Fruit fly (Drosophila melanogaster) whole organism, wandering third instar larva: Measurements from ENCODE around the gene CG42671.

Source experiments
- Dif ChIP-seq: fragments of 200-275, 200-300 bp; sonication (Bioruptor generic); optimal IDR thresholded peaks from 2 replicates; lab custom pipeline; 2018; ENCODE audit warnings: missing biosample characterization, missing genetic modification characterization; ENCODE audit not compliant: partially characterized antibody
- Mio ChIP-seq: sonication (Bioruptor generic); optimal IDR thresholded peaks from 2 replicates; lab custom pipeline; 2016; ENCODE audit warnings: missing biosample characterization, missing genetic modification characterization
- N ChIP-seq: fragments of >200 bp; optimal IDR thresholded peaks from 2 replicates; lab custom pipeline; 2018; ENCODE audit warnings: missing biosample characterization, missing external identifiers, missing genetic modification characterization
- Sp1 ChIP-seq: fragments of 200-800 bp; sonication (Bioruptor generic); optimal IDR thresholded peaks from 3 replicates; lab custom pipeline; 2019; ENCODE audit warnings: missing biosample characterization, mild to moderate bottlenecking, missing genetic modification characterization, moderate library complexity
- dmrt93B ChIP-seq: fragments of 200-800 bp; sonication (Bioruptor generic); optimal IDR thresholded peaks from 2 replicates; lab custom pipeline; 2018; ENCODE audit warnings: missing biosample characterization, mild to moderate bottlenecking, missing genetic modification characterization
- foxo ChIP-seq, 2 experiments: fragments of 200-800 bp; sonication (Bioruptor generic); optimal IDR thresholded peaks; 2 replicates in 1 of 2; 3 replicates in 1 of 2; lab custom pipeline; 2016 to 2017; ENCODE audit warnings: missing biosample characterization in 2 of 2, missing genetic modification characterization in 2 of 2
- fru ChIP-seq: fragments of 200-800 bp; sonication (Bioruptor generic); optimal IDR thresholded peaks from 3 replicates; lab custom pipeline; 2016; ENCODE audit warnings: missing biosample characterization, mild to moderate bottlenecking, missing genetic modification characterization
- h ChIP-seq: fragments of 200-800 bp; sonication (Bioruptor generic); optimal IDR thresholded peaks from 3 replicates; lab custom pipeline; 2016; ENCODE audit warnings: missing biosample characterization, mild to moderate bottlenecking, missing genetic modification characterization
- lola ChIP-seq: fragments of >200 bp; optimal IDR thresholded peaks from 2 replicates; lab custom pipeline; 2017; ENCODE audit warnings: missing biosample characterization, missing genetic modification characterization
- pan ChIP-seq: fragments of >200 bp; optimal IDR thresholded peaks from 2 replicates; lab custom pipeline; 2017
- psq ChIP-seq: fragments of 200-800 bp; sonication (Bioruptor generic); optimal IDR thresholded peaks from 3 replicates; lab custom pipeline; 2017; ENCODE audit warnings: missing biosample characterization, mild to moderate bottlenecking, missing genetic modification characterization, moderate library complexity
- tai ChIP-seq: sonication (Bioruptor generic); optimal IDR thresholded peaks from 2 replicates; lab custom pipeline; 2016; ENCODE audit warnings: missing biosample characterization, missing genetic modification characterization
- usp ChIP-seq: fragments of >200 bp; optimal IDR thresholded peaks from 2 replicates; lab custom pipeline; 2017; ENCODE audit warnings: missing biosample characterization, missing genetic modification characterization

DNA sequence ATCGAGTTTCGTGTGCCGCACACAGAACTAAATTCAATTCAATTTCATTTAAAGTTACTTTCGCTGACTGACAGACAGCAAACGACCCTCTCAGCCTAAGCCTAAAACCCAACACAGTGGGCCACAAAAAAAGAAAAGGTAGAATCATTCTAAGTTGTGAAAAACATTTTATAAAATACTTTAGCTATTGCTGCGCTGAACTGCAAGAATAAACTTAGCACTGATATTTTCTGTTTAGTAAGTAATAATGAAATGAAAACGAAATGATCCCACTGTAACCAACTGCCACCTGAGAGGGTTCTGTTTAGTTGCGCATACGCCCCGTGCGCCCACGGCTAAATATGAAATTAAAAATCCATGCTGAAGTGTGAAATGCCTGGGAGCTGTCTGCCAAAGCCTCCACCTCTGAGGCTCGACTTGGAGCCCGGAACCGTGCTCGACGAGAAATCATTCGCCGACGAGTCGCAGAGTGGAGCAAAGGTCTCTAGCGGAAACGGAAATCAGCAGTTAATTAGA is 41.2 kb upstream of the CG42671 start, which contains the start of gene CG14142:
- TF ChIP-seq h (GFP tag; lab: Kevin White, UChicago), result no peak
- TF ChIP-seq Mio (GFP tag; lab: Kevin White, UChicago), result no peak
- TF ChIP-seq foxo (GFP tag; optimal IDR thresholded peaks at IDR 0.05; lab: Kevin White, UChicago), result no peak
- TF ChIP-seq Sp1 (GFP tag; lab: Kevin White, UChicago), result no peak
- no peak for TF ChIP-seq fru (GFP tag; lab: Kevin White, UChicago)
- TF ChIP-seq N (GFP tag; lab: Kevin White, UChicago), result no peak
- no peak for TF ChIP-seq Dif (GFP tag; lab: Kevin White, UChicago)
- TF ChIP-seq psq (GFP tag; lab: Kevin White, UChicago), result no peak
- TF ChIP-seq dmrt93B (GFP tag; lab: Kevin White, UChicago), result no peak
- TF ChIP-seq usp (GFP tag; lab: Kevin White, UChicago), result no peak
- no peak for TF ChIP-seq tai
- TF ChIP-seq lola (GFP tag; lab: Kevin White, UChicago), result no peak
- no peak for TF ChIP-seq pan
